Worm (Caenorhabditis elegans) whole organism, L4 larva: Measurements from ENCODE around the gene znf-622.

Experiments used
- F10B5.3 ChIP-seq: sonication (generic microtip); optimal IDR thresholded peaks from 2 replicates; lab custom pipeline; 2016; ENCODE audit warnings: mild to moderate bottlenecking, missing genetic modification characterization, missing compliant biosample characterization
- F37D6.2 ChIP-seq: sonication (generic microtip); optimal IDR thresholded peaks from 2 replicates; lab custom pipeline; 2016; ENCODE audit warnings: mild to moderate bottlenecking, missing genetic modification characterization, missing compliant biosample characterization
- F44E2.7 ChIP-seq: fragments of 200-800 bp; sonication (Bioruptor generic); IDR thresholded peaks from 2 replicates; pipeline ENCODE4 v2.1.2; 2022; ENCODE audit warnings: missing genetic modification characterization, missing compliant biosample characterization
- F49E8.2 ChIP-seq: sonication (generic microtip); optimal IDR thresholded peaks from 2 replicates; lab custom pipeline; 2016; ENCODE audit warnings: missing compliant biosample characterization, mild to moderate bottlenecking, missing genetic modification characterization, borderline replicate concordance
- T26A8.4 ChIP-seq: fragments of 200-800 bp; sonication (Bioruptor generic); IDR thresholded peaks from 2 replicates; pipeline ENCODE4 v1.3.6; 2022; ENCODE audit warnings: missing genetic modification characterization, missing compliant biosample characterization
- Y48G9A.11 ChIP-seq: fragments of 200-800 bp; sonication (Bioruptor generic); IDR thresholded peaks from 2 replicates; pipeline ENCODE4 v1.3.6; 2022; ENCODE audit warnings: missing genetic modification reagents, missing genetic modification characterization, missing compliant biosample characterization
- Y5F2A.4 ChIP-seq: fragments of 200-800 bp; sonication (Bioruptor generic); optimal IDR thresholded peaks from 2 replicates; lab custom pipeline; 2018; ENCODE audit warnings: mild to moderate bottlenecking, missing genetic modification characterization, missing compliant biosample characterization
- Y75B8A.6 ChIP-seq: fragments of 200-800 bp; sonication (Bioruptor generic); IDR thresholded peaks from 2 replicates; pipeline ENCODE4 v1.3.6; 2022; ENCODE audit warnings: missing genetic modification reagents, missing genetic modification characterization, missing compliant biosample characterization
- aly-2 ChIP-seq: sonication (generic microtip); optimal IDR thresholded peaks from 2 replicates; lab custom pipeline; 2018; ENCODE audit warnings: missing biosample characterization, missing genetic modification characterization
- attf-4 ChIP-seq: sonication (generic microtip); optimal IDR thresholded peaks from 3 replicates; lab custom pipeline; 2017; ENCODE audit warnings: missing biosample characterization, missing genetic modification characterization
- ceh-20 ChIP-seq: fragments of 200-800 bp; sonication (Bioruptor generic); IDR thresholded peaks from 2 replicates; pipeline ENCODE4 v1.3.6; 2022; ENCODE audit warnings: missing genetic modification reagents, missing genetic modification characterization, missing compliant biosample characterization
- ceh-62 ChIP-seq: sonication (generic microtip); optimal IDR thresholded peaks from 2 replicates; lab custom pipeline; 2017; ENCODE audit warnings: missing biosample characterization, missing genetic modification characterization
- ces-1 ChIP-seq: fragments of 150-350 bp; sonication (generic microtip); optimal IDR thresholded peaks from 4 replicates; lab custom pipeline; 2014; ENCODE audit warnings: missing biosample characterization, missing genetic modification reagents, missing genetic modification characterization
- cey-2 ChIP-seq: sonication (generic microtip); optimal IDR thresholded peaks from 3 replicates; lab custom pipeline; 2017; ENCODE audit warnings: missing genetic modification characterization, mild to moderate bottlenecking, missing compliant biosample characterization, antibody characterized with exemption, borderline replicate concordance; ENCODE audit not compliant: insufficient read depth
- daf-12 ChIP-seq: fragments of 150-350 bp; optimal IDR thresholded peaks from 2 replicates; lab custom pipeline; 2014; ENCODE audit warnings: missing biosample characterization, missing genetic modification reagents, missing genetic modification characterization
- daf-16 ChIP-seq, 3 experiments: sonication (generic microtip); optimal IDR thresholded peaks; 2 replicates each; lab custom pipeline; 2016 to 2017; ENCODE audit warnings: missing genetic modification characterization in 3 of 3, missing genetic modification reagents in 3 of 3, mild to moderate bottlenecking in 2 of 3, missing compliant biosample characterization in 2 of 3, missing biosample characterization in 1 of 3, moderate library complexity in 1 of 3
- daf-19 ChIP-seq: fragments of 200-800 bp; sonication (Bioruptor generic); conservative IDR thresholded peaks from 2 replicates; pipeline ENCODE4 v1.3.6; 2022; ENCODE audit warnings: missing genetic modification characterization, missing compliant biosample characterization
- dmd-8 ChIP-seq: fragments of 200-800 bp; sonication (Bioruptor generic); IDR thresholded peaks from 2 replicates; pipeline ENCODE4 v1.3.6; 2022; ENCODE audit warnings: missing genetic modification characterization, missing compliant biosample characterization
- dmd-9 ChIP-seq: fragments of 200-800 bp; sonication (Bioruptor generic); IDR thresholded peaks from 2 replicates; pipeline ENCODE4 v1.3.6; 2022; ENCODE audit warnings: missing genetic modification reagents, missing genetic modification characterization, missing compliant biosample characterization
- dpl-1 ChIP-seq: fragments of 150-350 bp; optimal IDR thresholded peaks from 2 replicates; lab custom pipeline; 2014; ENCODE audit warnings: missing biosample characterization, missing genetic modification reagents, missing genetic modification characterization
- duxl-1 ChIP-seq: sonication (generic microtip); optimal IDR thresholded peaks from 2 replicates; lab custom pipeline; 2016; ENCODE audit warnings: mild to moderate bottlenecking, missing genetic modification characterization, moderate library complexity, missing compliant biosample characterization; ENCODE audit not compliant: poor library complexity
- dve-1 ChIP-seq: sonication (generic microtip); optimal IDR thresholded peaks from 2 replicates; lab custom pipeline; 2017; ENCODE audit warnings: antibody characterized with exemption, mild to moderate bottlenecking, missing genetic modification characterization, missing compliant biosample characterization; ENCODE audit not compliant: insufficient read depth
- hif-1 ChIP-seq, 2 experiments: sonication (generic microtip); optimal IDR thresholded peaks; 2 replicates each; lab custom pipeline; 2016 to 2017; ENCODE audit warnings: missing compliant biosample characterization in 2 of 2, missing genetic modification characterization in 2 of 2, missing genetic modification reagents in 2 of 2, missing genotype in 2 of 2, mild to moderate bottlenecking in 1 of 2
- jun-1 ChIP-seq: fragments of 150-350 bp; optimal IDR thresholded peaks from 2 replicates; lab custom pipeline; 2014; ENCODE audit warnings: missing biosample characterization, missing genetic modification reagents, missing genetic modification characterization
- lim-7 ChIP-seq: fragments of 200-800 bp; sonication (Bioruptor generic); IDR thresholded peaks from 2 replicates; pipeline ENCODE4 v1.3.6; 2022; ENCODE audit warnings: missing genetic modification characterization, missing compliant biosample characterization
- lin-13 ChIP-seq: fragments of 150-350 bp; optimal IDR thresholded peaks from 2 replicates; lab custom pipeline; 2014; ENCODE audit warnings: missing biosample characterization, missing genetic modification reagents, missing genetic modification characterization
- lin-15B ChIP-seq: fragments of 150-350 bp; sonication (generic microtip); optimal IDR thresholded peaks from 3 replicates; lab custom pipeline; 2014; ENCODE audit warnings: missing biosample characterization, missing genetic modification characterization
- lin-29 ChIP-seq: fragments of 200-800 bp; sonication (Bioruptor generic); IDR thresholded peaks from 2 replicates; pipeline ENCODE4 v1.3.6; 2022; ENCODE audit warnings: missing genetic modification reagents, missing genetic modification characterization, missing compliant biosample characterization
- lin-38 ChIP-seq: fragments of 200-800 bp; sonication (Bioruptor generic); IDR thresholded peaks from 2 replicates; pipeline ENCODE4 v1.3.6; 2022; ENCODE audit warnings: missing genetic modification reagents, missing genetic modification characterization, missing compliant biosample characterization
- lin-39 ChIP-seq: fragments of 150-350 bp; optimal IDR thresholded peaks from 2 replicates; lab custom pipeline; 2014; ENCODE audit warnings: missing biosample characterization, missing genetic modification reagents, missing genetic modification characterization
- lir-3 ChIP-seq: sonication (generic microtip); optimal IDR thresholded peaks from 2 replicates; lab custom pipeline; 2016; ENCODE audit warnings: mild to moderate bottlenecking, missing genetic modification characterization, missing compliant biosample characterization
- lsy-2 ChIP-seq, 2 experiments: fragments of 150-350 bp in 1 of 2; sonication (generic microtip) in 1 of 2; optimal IDR thresholded peaks; 2 replicates each; lab custom pipeline; 2014 to 2017; ENCODE audit warnings: missing biosample characterization in 2 of 2, missing genetic modification characterization in 2 of 2
- madf-5 ChIP-seq, 2 experiments: fragments of 200-800 bp; sonication (Bioruptor generic); IDR thresholded peaks; 2 replicates each; pipeline ENCODE4 v1.3.6; 2022; ENCODE audit warnings: missing compliant biosample characterization in 2 of 2, missing genetic modification characterization in 2 of 2
- madf-9 ChIP-seq: fragments of 200-800 bp; sonication (Bioruptor generic); conservative IDR thresholded peaks from 2 replicates; pipeline ENCODE4 v1.3.6; 2022; ENCODE audit warnings: missing genetic modification reagents, missing genetic modification characterization, missing compliant biosample characterization
- mep-1 ChIP-seq: fragments of 150-350 bp; sonication (generic microtip); optimal IDR thresholded peaks from 3 replicates; lab custom pipeline; 2014; ENCODE audit warnings: missing biosample characterization, missing genetic modification characterization
- mxl-2 ChIP-seq: fragments of 200-800 bp; sonication (Bioruptor generic); conservative IDR thresholded peaks from 2 replicates; pipeline ENCODE4 v1.3.6; 2022; ENCODE audit warnings: missing genetic modification reagents, missing genetic modification characterization, missing compliant biosample characterization
- mxl-3 ChIP-seq: fragments of 200-800 bp; sonication (Bioruptor generic); optimal IDR thresholded peaks from 2 replicates; lab custom pipeline; 2018; ENCODE audit warnings: mild to moderate bottlenecking, missing genetic modification characterization, missing compliant biosample characterization
- nhr-10 ChIP-seq: fragments of 150-350 bp; optimal IDR thresholded peaks from 2 replicates; lab custom pipeline; 2014; ENCODE audit warnings: missing biosample characterization, missing genetic modification characterization
- nhr-102 ChIP-seq: sonication (generic microtip); optimal IDR thresholded peaks from 2 replicates; lab custom pipeline; 2016; ENCODE audit warnings: mild to moderate bottlenecking, missing genetic modification characterization, moderate library complexity, missing compliant biosample characterization
- nhr-6 ChIP-seq: fragments of 150-350 bp; optimal IDR thresholded peaks from 2 replicates; lab custom pipeline; 2014; ENCODE audit warnings: missing biosample characterization, missing genetic modification characterization
- pha-4 ChIP-seq, 2 experiments: fragments of 150-350 bp in 1 of 2; fragments of 200-800 bp in 1 of 2; sonication (Bioruptor generic) in 1 of 2; IDR thresholded peaks in 1 of 2; optimal IDR thresholded peaks in 1 of 2; 2 replicates each; pipeline versions ENCODE4 v1.3.6 to Lab custom; 2014 to 2022; ENCODE audit warnings: missing genetic modification characterization in 2 of 2, missing genetic modification reagents in 2 of 2, missing biosample characterization in 1 of 2, missing compliant biosample characterization in 1 of 2
- php-3 ChIP-seq: fragments of 200-800 bp; sonication (Bioruptor generic); IDR thresholded peaks from 2 replicates; pipeline ENCODE4 v1.3.6; 2022; ENCODE audit warnings: missing genetic modification reagents, missing genetic modification characterization, missing compliant biosample characterization
- skn-1 ChIP-seq: fragments of 150-350 bp; optimal IDR thresholded peaks from 2 replicates; lab custom pipeline; 2014; ENCODE audit warnings: missing biosample characterization, missing genetic modification characterization
- snpc-1.2 ChIP-seq: fragments of 200-800 bp; sonication (Bioruptor generic); IDR thresholded peaks from 2 replicates; pipeline ENCODE4 v1.3.6; 2022; ENCODE audit warnings: missing genetic modification reagents, missing genetic modification characterization, missing compliant biosample characterization
- spr-1 ChIP-seq: sonication (generic microtip); optimal IDR thresholded peaks from 2 replicates; lab custom pipeline; 2016; ENCODE audit warnings: mild to moderate bottlenecking, missing genetic modification characterization, missing compliant biosample characterization
- unc-130 ChIP-seq: sonication (generic microtip); optimal IDR thresholded peaks from 2 replicates; lab custom pipeline; 2016; ENCODE audit warnings: missing genetic modification reagents, missing genetic modification characterization, missing compliant biosample characterization
- vab-7 ChIP-seq: fragments of 200-800 bp; sonication (Bioruptor generic); IDR thresholded peaks from 2 replicates; pipeline ENCODE4 v1.3.6; 2022; ENCODE audit warnings: missing genetic modification reagents, missing genetic modification characterization, missing compliant biosample characterization
- zag-1 ChIP-seq: fragments of 150-350 bp; optimal IDR thresholded peaks from 2 replicates; lab custom pipeline; 2014; ENCODE audit warnings: missing biosample characterization, missing genetic modification characterization
- zfp-2 ChIP-seq: sonication (generic microtip); optimal IDR thresholded peaks from 2 replicates; lab custom pipeline; 2016; ENCODE audit warnings: mild to moderate bottlenecking, missing genetic modification characterization, missing compliant biosample characterization
- ztf-7 ChIP-seq: fragments of 150-350 bp; optimal IDR thresholded peaks from 2 replicates; lab custom pipeline; 2014; ENCODE audit warnings: missing biosample characterization, missing genetic modification characterization

znf-622 gene

DNA sequence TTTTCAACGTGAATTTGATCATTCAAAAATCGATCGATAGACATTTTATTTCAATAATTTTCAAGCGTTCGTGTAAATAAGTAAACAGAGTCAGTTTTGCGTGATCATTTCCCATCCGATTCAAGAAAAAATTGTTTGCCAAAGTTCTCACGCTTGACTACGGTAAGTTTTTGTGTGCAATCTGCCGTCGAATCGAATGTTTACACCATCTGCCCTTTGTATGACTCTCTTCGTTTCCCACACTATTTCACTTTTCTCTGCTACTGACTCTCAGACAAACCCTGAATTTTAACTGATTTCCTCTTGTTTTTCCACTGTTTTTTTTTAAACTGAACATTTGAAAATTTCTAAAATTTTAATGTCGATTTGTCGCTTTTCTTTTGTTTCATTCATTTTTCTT lies 36.7 kb upstream of the znf-622 start (continued):
- TF ChIP-seq cey-2 (tag; lab: Kevin White, UChicago) (no peak), lin-39 (tag; lab: Kevin White, UChicago) (no peak), unc-130 (GFP tag; lab: Kevin White, UChicago) (peak; percentile 34), ceh-20 (GFP tag; lab: Robert Waterston, UW) (0 out of 2 replicates have a peak, but pooled peaks have one; percentile 33), Y75B8A.6 (no peak), nhr-6 (tag; lab: Kevin White, UChicago) (peak; percentile 45), duxl-1 (tag; lab: Kevin White, UChicago) (no peak), snpc-1.2 (GFP tag; lab: Robert Waterston, UW) (no peak), nhr-102 (tag; lab: Kevin White, UChicago) (no peak), F37D6.2 (tag; lab: Kevin White, UChicago) (peak; percentile 38), aly-2 (tag; lab: Kevin White, UChicago) (no peak), dve-1 (tag; lab: Kevin White, UChicago) (peak; percentile 59), daf-16 (GFP tag; optimal IDR thresholded peaks at IDR 0.05; lab: Kevin White, UChicago) (peak in 1 of 2 experiments; percentile 66), daf-16 (tag; optimal IDR thresholded peaks at IDR 0.05; lab: Kevin White, UChicago) (peak; percentile 64), nhr-10 (tag; lab: Kevin White, UChicago) (peak; percentile 38), Y48G9A.11 (GFP tag; lab: Robert Waterston, UW) (0 out of 2 replicates have a peak, but pooled peaks have one; percentile 37), mxl-3 (peak; percentile 56), ces-1 (GFP tag; lab: Kevin White, UChicago) (no peak), php-3 (GFP tag; lab: Robert Waterston, UW) (no peak), zag-1 (no peak), F10B5.3 (tag; lab: Kevin White, UChicago) (no peak), jun-1 (tag; lab: Kevin White, UChicago) (peak; percentile 43), madf-9 (GFP tag; lab: Robert Waterston, UW) (peak; percentile 58; the same call in 1 of the 2 replicates), dmd-9 (GFP tag; lab: Robert Waterston, UW) (no peak), hif-1 (tag; optimal IDR thresholded peaks at IDR 0.05; lab: Kevin White, UChicago) (peak in 1 of 2 experiments; percentile 57), pha-4 (GFP tag; IDR thresholded peaks at IDR 0.05; lab: Robert Waterston, UW) (peak; percentile 65; the same call in 1 of the 2 replicates), pha-4 (tag; optimal IDR thresholded peaks at IDR 0.05; lab: Kevin White, UChicago) (peak; percentile 8), mep-1 (tag; lab: Kevin White, UChicago) (peak; percentile 87), ceh-62 (no peak), lir-3 (tag; lab: Kevin White, UChicago) (no peak), attf-4 (tag; lab: Kevin White, UChicago) (no peak), T26A8.4 (peak; percentile 66), vab-7 (no peak), dpl-1 (GFP tag; lab: Kevin White, UChicago) (peak; percentile 75), lin-29 (GFP tag; lab: Robert Waterston, UW) (no peak), F44E2.7 (no peak), spr-1 (tag; lab: Kevin White, UChicago) (no peak), lsy-2 (tag; optimal IDR thresholded peaks at IDR 0.05; lab: Kevin White, UChicago) (peak; percentile 93 to 98), ztf-7 (peak; percentile 37), dmd-8 (GFP tag; lab: Robert Waterston, UW) (no peak), daf-12 (tag; lab: Kevin White, UChicago) (no peak), Y5F2A.4 (GFP tag; lab: Kevin White, UChicago) (no peak), lin-13 (peak; percentile 85), daf-19 (GFP tag; lab: Robert Waterston, UW) (no peak), F49E8.2 (tag; lab: Kevin White, UChicago) (peak; percentile 61), zfp-2 (no peak), mxl-2 (GFP tag; lab: Robert Waterston, UW) (no peak), madf-5 (GFP tag; IDR thresholded peaks at IDR 0.05; lab: Robert Waterston, UW) (no peak), skn-1 (tag; lab: Kevin White, UChicago) (no peak), lin-15B (tag; lab: Kevin White, UChicago) (no peak), lim-7 (0 out of 2 replicates have a peak, but pooled peaks have one; percentile 51), lin-38 (GFP tag; lab: Robert Waterston, UW) (peak; percentile 71)
